Worm (Caenorhabditis elegans) whole organism, midembryonic: Measurements from ENCODE around the gene gei-15.
A peak's percentile ranks its signal among the peaks of the same experiment; 100 is the strongest.

Experiments
- T22C8.4 ChIP-seq: fragments of 200-800 bp; sonication (Bioruptor generic); IDR thresholded peaks from 2 replicates; pipeline ENCODE4 v1.3.6; 2022; ENCODE audit warnings: missing genetic modification characterization, missing compliant biosample characterization
- cog-1 ChIP-seq: sonication (generic microtip); optimal IDR thresholded peaks from 2 replicates; lab custom pipeline; 2016; ENCODE audit warnings: missing genetic modification characterization, missing compliant biosample characterization
- flt-1 ChIP-seq: fragments of 200-800 bp; sonication (Bioruptor generic); IDR thresholded peaks from 2 replicates; pipeline ENCODE4 v1.3.6; 2022; ENCODE audit warnings: missing genetic modification characterization, missing compliant biosample characterization
- klf-2 ChIP-seq: fragments of 200-800 bp; sonication (Bioruptor generic); conservative IDR thresholded peaks from 2 replicates; pipeline ENCODE4 v1.3.6; 2022; ENCODE audit warnings: missing genetic modification reagents, missing genetic modification characterization, missing compliant biosample characterization
- med-1 ChIP-seq: sonication (generic microtip); optimal IDR thresholded peaks from 2 replicates; lab custom pipeline; 2017; ENCODE audit warnings: missing genetic modification characterization, mild to moderate bottlenecking, missing compliant biosample characterization, antibody characterized with exemption, missing genetic modification reagents; ENCODE audit not compliant: insufficient read depth
- ref-1 ChIP-seq: fragments of 200-800 bp; sonication (Bioruptor generic); conservative IDR thresholded peaks from 2 replicates; pipeline ENCODE4 v1.3.6; 2022; ENCODE audit warnings: missing genetic modification reagents, missing genetic modification characterization, missing compliant biosample characterization
- tab-1 ChIP-seq: fragments of 200-800 bp; sonication (Bioruptor generic); IDR thresholded peaks from 2 replicates; pipeline ENCODE4 v1.3.6; 2022; ENCODE audit warnings: missing genetic modification characterization, missing compliant biosample characterization
- ztf-23 ChIP-seq: fragments of 200-800 bp; sonication (Bioruptor generic); IDR thresholded peaks from 2 replicates; pipeline ENCODE4 v1.3.6; 2022; ENCODE audit warnings: missing genetic modification reagents, missing genetic modification characterization, missing compliant biosample characterization
- ztf-29 ChIP-seq: fragments of 200-800 bp; sonication (Bioruptor generic); IDR thresholded peaks from 2 replicates; pipeline ENCODE4 v1.3.6; 2022; ENCODE audit warnings: missing genetic modification reagents, missing genetic modification characterization, missing compliant biosample characterization

The gei-15 gene

ce11 chrX:6850412-6850811, 27.3 kb upstream of the gei-15 start:
- no peak for TF ChIP-seq ref-1 (GFP tag; lab: Robert Waterston, UW)
- no peak for TF ChIP-seq klf-2 (GFP tag; lab: Robert Waterston, UW)
- TF ChIP-seq flt-1 (GFP tag; lab: Robert Waterston, UW): no peak
- no peak for TF ChIP-seq med-1 (GFP tag; lab: Kevin White, UChicago)
- TF ChIP-seq cog-1: no peak
- no peak for TF ChIP-seq T22C8.4
- TF ChIP-seq ztf-29: no peak
- no peak for TF ChIP-seq ztf-23
- TF ChIP-seq tab-1 (GFP tag; lab: Robert Waterston, UW): no peak

ce11 chrX:6848596-6848995, 25.5 kb upstream of the gei-15 start:
- no peak for TF ChIP-seq T22C8.4
- TF ChIP-seq ztf-23: no peak
- TF ChIP-seq med-1 (GFP tag; lab: Kevin White, UChicago): no peak
- TF ChIP-seq ref-1 (GFP tag; lab: Robert Waterston, UW): no peak
- TF ChIP-seq flt-1 (GFP tag; lab: Robert Waterston, UW): no peak
- TF ChIP-seq cog-1: no peak
- TF ChIP-seq klf-2 (GFP tag; lab: Robert Waterston, UW): no peak
- no peak for TF ChIP-seq ztf-29
- no peak for TF ChIP-seq tab-1 (GFP tag; lab: Robert Waterston, UW)

ce11 chrX:6845934-6846333, 22.9 kb upstream of the gei-15 start, which contains the start of gene C53B7.2:
Gene C53B7.2 (plus strand): TSS chrX:6846234.
- TF ChIP-seq ztf-23 (no peak), klf-2 (GFP tag; lab: Robert Waterston, UW) (no peak), med-1 (GFP tag; lab: Kevin White, UChicago) (no peak), ztf-29 (no peak)

- TF ChIP-seq med-1 (GFP tag; lab: Kevin White, UChicago) (no peak), klf-2 (GFP tag; lab: Robert Waterston, UW) (no peak), T22C8.4 (no peak)
Measured at ce11 chrX:6844394-6845072, 21.5 kb upstream of the gei-15 start, which contains the start of gene C53B7.3. Gene C53B7.3 (plus strand): TSS chrX:6844755.

- peak; percentile 47 for TF ChIP-seq cog-1
- 0 out of 2 replicates have a peak, but pooled peaks have one; percentile 53 for TF ChIP-seq flt-1 (GFP tag; lab: Robert Waterston, UW)
- TF ChIP-seq tab-1 (GFP tag; lab: Robert Waterston, UW): no peak
- no peak for TF ChIP-seq ztf-23
- TF ChIP-seq klf-2 (GFP tag; lab: Robert Waterston, UW): no peak
- TF ChIP-seq ref-1 (GFP tag; lab: Robert Waterston, UW): no peak
- peak; percentile 87 for TF ChIP-seq T22C8.4
Measured at ce11 chrX:6840670-6841308, 17.7 kb upstream of the gei-15 start, which contains the start of the genes glr-6 and asg-2. Gene glr-6 (minus strand): TSS chrX:6840720. Gene asg-2 (plus strand): TSS chrX:6841258.

ce11 chrX:6836065-6836527, 13.0 kb upstream of the gei-15 start, which contains the start of gene F41B4.3:
Gene F41B4.3 (minus strand): TSS chrX:6836115.
- TF ChIP-seq klf-2 (GFP tag; lab: Robert Waterston, UW) (no peak), cog-1 (no peak), med-1 (GFP tag; lab: Kevin White, UChicago) (no peak), tab-1 (GFP tag; lab: Robert Waterston, UW) (no peak), ztf-29 (no peak), T22C8.4 (no peak), flt-1 (GFP tag; lab: Robert Waterston, UW) (no peak), ztf-23 (no peak), ref-1 (GFP tag; lab: Robert Waterston, UW) (no peak)

- TF ChIP-seq ztf-23: no peak
- no peak for TF ChIP-seq ref-1 (GFP tag; lab: Robert Waterston, UW)
- TF ChIP-seq tab-1 (GFP tag; lab: Robert Waterston, UW): no peak
- TF ChIP-seq med-1 (GFP tag; lab: Kevin White, UChicago): no peak
- no peak for TF ChIP-seq cog-1
- no peak for TF ChIP-seq flt-1 (GFP tag; lab: Robert Waterston, UW)
- no peak for TF ChIP-seq T22C8.4
- no peak for TF ChIP-seq klf-2 (GFP tag; lab: Robert Waterston, UW)
- no peak for TF ChIP-seq ztf-29
Measured at ce11 chrX:6835166-6835565, 12.1 kb upstream of the gei-15 start, which contains the start of gene F41B4.2. Gene F41B4.2 (minus strand): TSS chrX:6835266.

ce11 chrX:6825840-6826239, 2.8 kb upstream of the gei-15 start, which contains the start of gene F41B4.1:
Gene F41B4.1 (minus strand): TSS chrX:6825862.
- TF ChIP-seq ztf-23 (no peak), med-1 (GFP tag; lab: Kevin White, UChicago) (no peak), flt-1 (GFP tag; lab: Robert Waterston, UW) (no peak), ztf-29 (no peak), ref-1 (GFP tag; lab: Robert Waterston, UW) (no peak), cog-1 (no peak), klf-2 (GFP tag; lab: Robert Waterston, UW) (no peak), T22C8.4 (no peak), tab-1 (GFP tag; lab: Robert Waterston, UW) (no peak)

ce11 chrX:6822552-6822951, 516 bp downstream of the gei-15 start:
- TF ChIP-seq tab-1 (GFP tag; lab: Robert Waterston, UW) (no peak), T22C8.4 (no peak), med-1 (GFP tag; lab: Kevin White, UChicago) (no peak), ztf-29 (no peak), ztf-23 (no peak), cog-1 (no peak), flt-1 (GFP tag; lab: Robert Waterston, UW) (no peak), klf-2 (GFP tag; lab: Robert Waterston, UW) (no peak), ref-1 (GFP tag; lab: Robert Waterston, UW) (no peak)
